Worm (Caenorhabditis elegans) whole organism, L2 larva: ENCODE data around the gene F49C5.12.

Source experiments
- R02D3.7 ChIP-seq: fragments of 150-350 bp; optimal IDR thresholded peaks from 2 replicates; lab custom pipeline; 2014; ENCODE audit warnings: missing biosample characterization, missing genetic modification characterization
- ZK546.5 ChIP-seq: sonication (generic microtip); optimal IDR thresholded peaks from 2 replicates; lab custom pipeline; 2017; ENCODE audit warnings: missing biosample characterization, missing genetic modification characterization
- aly-2 ChIP-seq: fragments of 150-350 bp; optimal IDR thresholded peaks from 2 replicates; lab custom pipeline; 2014; ENCODE audit warnings: missing biosample characterization, missing genetic modification characterization
- ama-1 ChIP-seq: fragments of 150-350 bp; optimal IDR thresholded peaks from 2 replicates; lab custom pipeline; 2018; ENCODE audit warnings: inconsistent platforms
- blmp-1 ChIP-seq: sonication (generic microtip); optimal IDR thresholded peaks from 2 replicates; lab custom pipeline; 2017; ENCODE audit warnings: missing genetic modification characterization, mild to moderate bottlenecking, missing compliant biosample characterization, antibody characterized with exemption, moderate library complexity; ENCODE audit not compliant: insufficient read depth
- nhr-11 ChIP-seq: fragments of 150-350 bp; optimal IDR thresholded peaks from 2 replicates; lab custom pipeline; 2014; ENCODE audit warnings: missing biosample characterization, missing genetic modification characterization
- snpc-4 ChIP-seq: fragments of 150-350 bp; optimal IDR thresholded peaks from 2 replicates; lab custom pipeline; 2014; ENCODE audit warnings: missing biosample characterization, missing genetic modification characterization
- unc-62 ChIP-seq: fragments of 150-350 bp; optimal IDR thresholded peaks from 2 replicates; lab custom pipeline; 2014; ENCODE audit warnings: missing biosample characterization, missing genetic modification reagents, missing genetic modification characterization
- ztf-4 ChIP-seq: fragments of 150-350 bp; optimal IDR thresholded peaks from 2 replicates; lab custom pipeline; 2014; ENCODE audit warnings: missing biosample characterization, missing genetic modification characterization

- TF ChIP-seq R02D3.7 (tag; lab: Kevin White, UChicago) (no peak), ztf-4 (no peak), snpc-4 (tag; lab: Kevin White, UChicago) (no peak), unc-62 (no peak), ama-1 (lab: Kevin White, UChicago) (no peak), blmp-1 (tag; lab: Kevin White, UChicago) (no peak), aly-2 (no peak), nhr-11 (tag; lab: Kevin White, UChicago) (no peak), ZK546.5 (tag; lab: Kevin White, UChicago) (no peak)
Observed at ce11 chrII:12518008-12518407, 42.1 kb downstream of the F49C5.12 start.
